Worm (Caenorhabditis elegans) whole organism, L2 larva: ENCODE results near the gene idpp-9.

Source experiments
- C34F6.9 ChIP-seq: fragments of 150-350 bp; optimal IDR thresholded peaks from 2 replicates; lab custom pipeline; 2014; ENCODE audit warnings: missing biosample characterization, missing genetic modification characterization
- F13H6.1 ChIP-seq: sonication (generic microtip); optimal IDR thresholded peaks from 2 replicates; lab custom pipeline; 2016; ENCODE audit warnings: missing genetic modification characterization, missing compliant biosample characterization
- R02D3.7 ChIP-seq: fragments of 150-350 bp; optimal IDR thresholded peaks from 2 replicates; lab custom pipeline; 2014; ENCODE audit warnings: missing biosample characterization, missing genetic modification characterization
- Y55F3AM.14 ChIP-seq: fragments of 200-800 bp; sonication (Bioruptor generic); optimal IDR thresholded peaks from 2 replicates; lab custom pipeline; 2018; ENCODE audit warnings: mild to moderate bottlenecking, missing genetic modification characterization, missing compliant biosample characterization
- ZK546.5 ChIP-seq: sonication (generic microtip); optimal IDR thresholded peaks from 2 replicates; lab custom pipeline; 2017; ENCODE audit warnings: missing biosample characterization, missing genetic modification characterization
- alr-1 ChIP-seq: fragments of 150-350 bp; optimal IDR thresholded peaks from 2 replicates; lab custom pipeline; 2014; ENCODE audit warnings: missing biosample characterization, missing genetic modification characterization
- aly-2 ChIP-seq: fragments of 150-350 bp; optimal IDR thresholded peaks from 2 replicates; lab custom pipeline; 2014; ENCODE audit warnings: missing biosample characterization, missing genetic modification characterization
- ama-1 ChIP-seq: fragments of 150-350 bp; optimal IDR thresholded peaks from 2 replicates; lab custom pipeline; 2018; ENCODE audit warnings: inconsistent platforms
- blmp-1 ChIP-seq: sonication (generic microtip); optimal IDR thresholded peaks from 2 replicates; lab custom pipeline; 2017; ENCODE audit warnings: missing genetic modification characterization, mild to moderate bottlenecking, missing compliant biosample characterization, antibody characterized with exemption, moderate library complexity; ENCODE audit not compliant: insufficient read depth
- ceh-16 ChIP-seq: fragments of 150-350 bp; optimal IDR thresholded peaks from 2 replicates; lab custom pipeline; 2014; ENCODE audit warnings: missing biosample characterization, missing genetic modification characterization
- ceh-82 ChIP-seq: fragments of 150-350 bp; optimal IDR thresholded peaks from 2 replicates; lab custom pipeline; 2014; ENCODE audit warnings: missing biosample characterization, missing genetic modification characterization
- crh-2 ChIP-seq: sonication (generic microtip); optimal IDR thresholded peaks from 2 replicates; lab custom pipeline; 2017; ENCODE audit warnings: missing biosample characterization, missing genetic modification characterization
- dmd-4 ChIP-seq: sonication (generic microtip); optimal IDR thresholded peaks from 2 replicates; lab custom pipeline; 2017; ENCODE audit warnings: missing biosample characterization, missing genetic modification characterization
- egl-27 ChIP-seq: sonication (generic microtip); optimal IDR thresholded peaks from 3 replicates; lab custom pipeline; 2017; ENCODE audit warnings: missing biosample characterization, missing genetic modification reagents, missing genetic modification characterization
- elt-1 ChIP-seq: fragments of 150-350 bp; optimal IDR thresholded peaks from 2 replicates; lab custom pipeline; 2014; ENCODE audit warnings: missing biosample characterization, missing genetic modification characterization
- elt-3 ChIP-seq: sonication (generic microtip); optimal IDR thresholded peaks from 2 replicates; lab custom pipeline; 2017; ENCODE audit warnings: missing biosample characterization, missing genetic modification characterization
- fos-1 ChIP-seq: fragments of 150-350 bp; optimal IDR thresholded peaks from 2 replicates; lab custom pipeline; 2014; ENCODE audit warnings: missing biosample characterization, missing genetic modification characterization
- gmeb-1 ChIP-seq: fragments of 150-350 bp; optimal IDR thresholded peaks from 2 replicates; lab custom pipeline; 2014; ENCODE audit warnings: missing biosample characterization, missing genetic modification characterization
- lin-11 ChIP-seq: fragments of 150-350 bp; sonication (generic microtip); optimal IDR thresholded peaks from 2 replicates; lab custom pipeline; 2014; ENCODE audit warnings: missing biosample characterization, missing genetic modification characterization, inconsistent platforms, mixed read lengths
- lin-13 ChIP-seq: fragments of 150-350 bp; optimal IDR thresholded peaks from 2 replicates; lab custom pipeline; 2014; ENCODE audit warnings: missing biosample characterization, missing genetic modification reagents, missing genetic modification characterization
- lin-39 ChIP-seq: fragments of 150-350 bp; optimal IDR thresholded peaks from 2 replicates; lab custom pipeline; 2014; ENCODE audit warnings: missing biosample characterization, missing genetic modification reagents, missing genetic modification characterization
- lsy-2 ChIP-seq, 2 experiments: fragments of 150-350 bp in 1 of 2; sonication (generic microtip) in 1 of 2; optimal IDR thresholded peaks; 2 replicates each; lab custom pipeline; 2014 to 2017; ENCODE audit warnings: missing biosample characterization in 2 of 2, missing genetic modification characterization in 2 of 2
- mab-5 ChIP-seq: fragments of 150-350 bp; optimal IDR thresholded peaks from 2 replicates; lab custom pipeline; 2014; ENCODE audit warnings: missing biosample characterization, missing genetic modification characterization
- mbf-1 ChIP-seq: sonication (generic microtip); optimal IDR thresholded peaks from 2 replicates; lab custom pipeline; 2017; ENCODE audit warnings: missing biosample characterization, missing genetic modification characterization
- mdl-1 ChIP-seq, 2 experiments: fragments of 150-350 bp in 1 of 2; sonication (generic microtip) in 1 of 2; optimal IDR thresholded peaks; 2 replicates each; lab custom pipeline; 2017; ENCODE audit warnings: missing biosample characterization in 2 of 2, missing genetic modification characterization in 2 of 2
- nhr-10 ChIP-seq: sonication (generic microtip); optimal IDR thresholded peaks from 2 replicates; lab custom pipeline; 2017; ENCODE audit warnings: missing biosample characterization, missing genetic modification characterization
- nhr-11 ChIP-seq: fragments of 150-350 bp; optimal IDR thresholded peaks from 2 replicates; lab custom pipeline; 2014; ENCODE audit warnings: missing biosample characterization, missing genetic modification characterization
- nhr-12 ChIP-seq: fragments of 150-350 bp; optimal IDR thresholded peaks from 2 replicates; lab custom pipeline; 2014; ENCODE audit warnings: missing biosample characterization, missing genetic modification characterization
- nhr-129 ChIP-seq: fragments of 150-350 bp; optimal IDR thresholded peaks from 2 replicates; lab custom pipeline; 2014; ENCODE audit warnings: missing biosample characterization, missing genetic modification characterization
- nhr-21 ChIP-seq: fragments of 150-350 bp; optimal IDR thresholded peaks from 2 replicates; lab custom pipeline; 2014; ENCODE audit warnings: missing biosample characterization, missing genetic modification characterization
- nhr-23 ChIP-seq: fragments of 150-350 bp; optimal IDR thresholded peaks from 2 replicates; lab custom pipeline; 2014; ENCODE audit warnings: missing biosample characterization, missing genetic modification reagents, missing genetic modification characterization
- nhr-237 ChIP-seq: fragments of 150-350 bp; optimal IDR thresholded peaks from 2 replicates; lab custom pipeline; 2014; ENCODE audit warnings: missing biosample characterization, missing genetic modification characterization
- nhr-25 ChIP-seq: fragments of 150-350 bp; sonication (generic microtip); optimal IDR thresholded peaks from 3 replicates; lab custom pipeline; 2014; ENCODE audit warnings: missing biosample characterization, missing genetic modification characterization
- nhr-6 ChIP-seq: fragments of 150-350 bp; optimal IDR thresholded peaks from 2 replicates; lab custom pipeline; 2014; ENCODE audit warnings: missing biosample characterization, missing genetic modification characterization
- nhr-77 ChIP-seq: fragments of 150-350 bp; optimal IDR thresholded peaks from 2 replicates; lab custom pipeline; 2014; ENCODE audit warnings: missing biosample characterization, missing genetic modification characterization
- peb-1 ChIP-seq: fragments of 150-350 bp; optimal IDR thresholded peaks from 2 replicates; lab custom pipeline; 2014; ENCODE audit warnings: missing biosample characterization, missing genetic modification characterization
- sem-4 ChIP-seq: fragments of 150-350 bp; optimal IDR thresholded peaks from 2 replicates; lab custom pipeline; 2014; ENCODE audit warnings: missing biosample characterization, missing genetic modification reagents, missing genetic modification characterization
- skn-1 ChIP-seq: sonication (generic microtip); optimal IDR thresholded peaks from 2 replicates; lab custom pipeline; 2017; ENCODE audit warnings: missing biosample characterization, missing genetic modification characterization
- sma-3 ChIP-seq: sonication (generic microtip); optimal IDR thresholded peaks from 2 replicates; lab custom pipeline; 2016; ENCODE audit warnings: missing genetic modification reagents, missing genetic modification characterization, missing compliant biosample characterization
- sma-9 ChIP-seq, 2 experiments: fragments of 150-350 bp in 1 of 2; sonication (generic microtip) in 1 of 2; optimal IDR thresholded peaks; 2 replicates each; lab custom pipeline; 2014 to 2016; ENCODE audit warnings: missing genetic modification characterization in 2 of 2, mild to moderate bottlenecking in 1 of 2, missing biosample characterization in 1 of 2, missing compliant biosample characterization in 1 of 2, missing genetic modification reagents in 1 of 2, moderate library complexity in 1 of 2
- snpc-4 ChIP-seq: fragments of 150-350 bp; optimal IDR thresholded peaks from 2 replicates; lab custom pipeline; 2014; ENCODE audit warnings: missing biosample characterization, missing genetic modification characterization
- unc-39 ChIP-seq: fragments of 150-350 bp; optimal IDR thresholded peaks from 2 replicates; lab custom pipeline; 2014; ENCODE audit warnings: missing biosample characterization, missing genetic modification characterization
- unc-55 ChIP-seq: fragments of 150-350 bp; sonication (generic microtip); optimal IDR thresholded peaks from 3 replicates; lab custom pipeline; 2014; ENCODE audit warnings: missing biosample characterization, missing genetic modification reagents, missing genetic modification characterization
- unc-62 ChIP-seq: fragments of 150-350 bp; optimal IDR thresholded peaks from 2 replicates; lab custom pipeline; 2014; ENCODE audit warnings: missing biosample characterization, missing genetic modification reagents, missing genetic modification characterization
- zag-1 ChIP-seq: fragments of 150-350 bp; optimal IDR thresholded peaks from 2 replicates; lab custom pipeline; 2014; ENCODE audit warnings: missing biosample characterization, missing genetic modification characterization
- ztf-1 ChIP-seq: fragments of 200-800 bp; sonication (Bioruptor generic); conservative IDR thresholded peaks from 2 replicates; pipeline ENCODE4 v1.3.6; 2022; ENCODE audit warnings: missing genetic modification characterization, missing compliant biosample characterization
- ztf-11 ChIP-seq: sonication (generic microtip); optimal IDR thresholded peaks from 2 replicates; lab custom pipeline; 2017; ENCODE audit warnings: missing biosample characterization, missing genetic modification characterization
- ztf-4 ChIP-seq: fragments of 150-350 bp; optimal IDR thresholded peaks from 2 replicates; lab custom pipeline; 2014; ENCODE audit warnings: missing biosample characterization, missing genetic modification characterization

The idpp-9 gene

ce11 chrX:3949763-3950162 is 34.1 kb upstream of the idpp-9 start:
- no peak for TF ChIP-seq sem-4 (tag; lab: Kevin White, UChicago)
- no peak for TF ChIP-seq ztf-1 (GFP tag; lab: Robert Waterston, UW)
- TF ChIP-seq elt-3 (tag; lab: Kevin White, UChicago) = no peak
- no peak for TF ChIP-seq zag-1
- no peak for TF ChIP-seq egl-27 (tag; lab: Kevin White, UChicago)
- TF ChIP-seq lin-11 (tag; lab: Kevin White, UChicago) = no peak
- TF ChIP-seq gmeb-1 (tag; lab: Kevin White, UChicago) = no peak
- TF ChIP-seq mbf-1 (tag; lab: Kevin White, UChicago) = no peak
- no peak for TF ChIP-seq nhr-25 (tag; lab: Kevin White, UChicago)
- TF ChIP-seq alr-1 (tag; lab: Kevin White, UChicago) = no peak
- TF ChIP-seq nhr-77 (tag; lab: Kevin White, UChicago) = no peak
- TF ChIP-seq, all 48 proteins: peak for 0

ce11 chrX:3949026-3949425 is 33.4 kb upstream of the idpp-9 start:
- TF ChIP-seq skn-1 (tag; lab: Kevin White, UChicago) (no peak), fos-1 (tag; lab: Kevin White, UChicago) (peak; percentile 49)

ce11 chrX:3945681-3946080 is 30.0 kb upstream of the idpp-9 start:
- TF ChIP-seq C34F6.9 (tag; lab: Kevin White, UChicago) (peak; percentile 43), lin-11 (tag; lab: Kevin White, UChicago) (peak; percentile 35), ceh-82 (tag; lab: Kevin White, UChicago) (no peak), elt-1 (tag; lab: Kevin White, UChicago) (no peak), ztf-11 (tag; lab: Kevin White, UChicago) (no peak), sma-9 (GFP tag; optimal IDR thresholded peaks at IDR 0.05; lab: Kevin White, UChicago) (peak; percentile 47), sma-9 (tag; optimal IDR thresholded peaks at IDR 0.05; lab: Kevin White, UChicago) (no peak), crh-2 (tag; lab: Kevin White, UChicago) (peak; percentile 31), skn-1 (tag; lab: Kevin White, UChicago) (no peak), Y55F3AM.14 (GFP tag; lab: Kevin White, UChicago) (no peak), elt-3 (tag; lab: Kevin White, UChicago) (no peak), R02D3.7 (tag; lab: Kevin White, UChicago) (no peak), unc-62 (no peak), F13H6.1 (peak; percentile 75), ama-1 (no peak), lin-13 (GFP tag; lab: Kevin White, UChicago) (no peak), unc-39 (no peak), mdl-1 (tag; optimal IDR thresholded peaks at IDR 0.05; lab: Kevin White, UChicago) (peak in 1 of 2 experiments; percentile 21), nhr-23 (tag; lab: Kevin White, UChicago) (no peak), ceh-16 (tag; lab: Kevin White, UChicago) (no peak), lin-39 (tag; lab: Kevin White, UChicago) (no peak), ztf-1 (GFP tag; lab: Robert Waterston, UW) (no peak), blmp-1 (tag; lab: Kevin White, UChicago) (no peak), gmeb-1 (tag; lab: Kevin White, UChicago) (no peak), nhr-12 (tag; lab: Kevin White, UChicago) (no peak), nhr-6 (tag; lab: Kevin White, UChicago) (no peak), nhr-237 (tag; lab: Kevin White, UChicago) (no peak), aly-2 (no peak), unc-55 (GFP tag; lab: Kevin White, UChicago) (peak; percentile 34), peb-1 (no peak), fos-1 (tag; lab: Kevin White, UChicago) (no peak), lsy-2 (tag; optimal IDR thresholded peaks at IDR 0.05; lab: Kevin White, UChicago) (peak in 1 of 2 experiments; percentile 12), nhr-77 (tag; lab: Kevin White, UChicago) (no peak), snpc-4 (tag; lab: Kevin White, UChicago) (no peak), ZK546.5 (tag; lab: Kevin White, UChicago) (no peak), nhr-10 (tag; lab: Kevin White, UChicago) (no peak), nhr-25 (tag; lab: Kevin White, UChicago) (no peak), sma-3 (GFP tag; lab: Kevin White, UChicago) (no peak), nhr-129 (tag; lab: Kevin White, UChicago) (peak; percentile 70), egl-27 (tag; lab: Kevin White, UChicago) (no peak), ztf-4 (tag; lab: Kevin White, UChicago) (no peak), dmd-4 (tag; lab: Kevin White, UChicago) (no peak), sem-4 (tag; lab: Kevin White, UChicago) (peak; percentile 3), mab-5 (peak; percentile 29), alr-1 (tag; lab: Kevin White, UChicago) (no peak), zag-1 (peak; percentile 32), mbf-1 (tag; lab: Kevin White, UChicago) (no peak), nhr-11 (tag; lab: Kevin White, UChicago) (no peak), nhr-21 (tag; lab: Kevin White, UChicago) (no peak)
